Fruit fly (Drosophila melanogaster) whole organism, embryonic: ENCODE measurements around the gene dgrn.
A peak's percentile ranks its signal among the peaks of the same experiment; 100 is the strongest.

ENCODE experiments used
- Aef1 ChIP-seq: fragments of 200-800 bp; sonication (Bioruptor generic); IDR thresholded peaks from 3 replicates; pipeline ENCODE4 v1.3.6; 2022; ENCODE audit warnings: missing biosample characterization, missing genetic modification characterization
- CG10959 ChIP-seq: fragments of 200-800 bp; sonication (Bioruptor generic); IDR thresholded peaks from 2 replicates; pipeline ENCODE4 v1.3.6; 2022; ENCODE audit warnings: missing biosample characterization, missing genetic modification characterization
- CG11696 ChIP-seq: fragments of 200-800 bp; sonication (Bioruptor generic); IDR thresholded peaks from 2 replicates; pipeline ENCODE4 v1.3.6; 2022; ENCODE audit warnings: missing biosample characterization, missing genetic modification characterization
- CG11723 ChIP-seq: fragments of 200-800 bp; sonication (Bioruptor generic); optimal IDR thresholded peaks from 2 replicates; lab custom pipeline; 2017; ENCODE audit warnings: missing biosample characterization, mild to moderate bottlenecking, missing genetic modification characterization
- CG12391 ChIP-seq: fragments of 200-800 bp; sonication (Bioruptor generic); optimal IDR thresholded peaks from 3 replicates; lab custom pipeline; 2018; ENCODE audit warnings: missing biosample characterization, mild to moderate bottlenecking, missing genetic modification characterization, moderate library complexity
- CG12659 ChIP-seq: fragments of 200-800 bp; sonication (Bioruptor generic); optimal IDR thresholded peaks from 3 replicates; lab custom pipeline; 2017; ENCODE audit warnings: mild to moderate bottlenecking, missing biosample characterization, missing genetic modification reagents, missing genetic modification characterization
- CG15696 ChIP-seq: fragments of 200-800 bp; sonication (Bioruptor generic); optimal IDR thresholded peaks from 2 replicates; lab custom pipeline; 2019; ENCODE audit warnings: missing biosample characterization, mild to moderate bottlenecking, missing genetic modification characterization, moderate library complexity
- CG16815 ChIP-seq: fragments of 200-800 bp; sonication (Bioruptor generic); optimal IDR thresholded peaks from 3 replicates; lab custom pipeline; 2017; ENCODE audit warnings: missing biosample characterization, mild to moderate bottlenecking, missing genetic modification characterization
- CG17186 ChIP-seq: fragments of 200-800 bp; sonication (Bioruptor generic); optimal IDR thresholded peaks from 3 replicates; lab custom pipeline; 2017; ENCODE audit warnings: missing biosample characterization, missing genetic modification reagents, missing genetic modification characterization
- CG17361 ChIP-seq: fragments of 200-800 bp; sonication (Bioruptor generic); IDR thresholded peaks from 3 replicates; pipeline ENCODE4 v1.3.6; 2022; ENCODE audit warnings: missing biosample characterization, missing genetic modification characterization
- CG30403 ChIP-seq: fragments of 200-800 bp; sonication (Bioruptor generic); optimal IDR thresholded peaks from 3 replicates; lab custom pipeline; 2016; ENCODE audit warnings: missing biosample characterization, missing genetic modification characterization
- CG34224 ChIP-seq: fragments of 200-800 bp; sonication (Bioruptor generic); IDR thresholded peaks from 3 replicates; pipeline ENCODE4 v1.3.6; 2022; ENCODE audit warnings: missing biosample characterization, missing genetic modification characterization; ENCODE audit not compliant: partially characterized antibody
- CG43689 ChIP-seq: fragments of 200-800 bp; sonication (Bioruptor generic); IDR thresholded peaks from 2 replicates; pipeline ENCODE4 v1.3.6; 2022; ENCODE audit warnings: missing biosample characterization, missing genetic modification characterization
- CG4854 ChIP-seq: fragments of 200-800 bp; sonication (Bioruptor generic); optimal IDR thresholded peaks from 2 replicates; lab custom pipeline; 2016; ENCODE audit warnings: missing biosample characterization, missing genetic modification characterization, inconsistent platforms
- CG6654 ChIP-seq: fragments of 200-800 bp; sonication (Bioruptor generic); optimal IDR thresholded peaks from 2 replicates; lab custom pipeline; 2017; ENCODE audit warnings: missing biosample characterization, mild to moderate bottlenecking, missing genetic modification characterization
- CG7839 ChIP-seq: fragments of 200-800 bp; sonication (Bioruptor generic); optimal IDR thresholded peaks from 3 replicates; lab custom pipeline; 2018; ENCODE audit warnings: missing biosample characterization, mild to moderate bottlenecking, missing genetic modification characterization, moderate library complexity
- CG8388 ChIP-seq: fragments of 200-800 bp; sonication (Bioruptor generic); optimal IDR thresholded peaks from 2 replicates; lab custom pipeline; 2019; ENCODE audit warnings: missing biosample characterization, mild to moderate bottlenecking, missing genetic modification characterization, moderate library complexity
- CG8924 ChIP-seq: fragments of 200-800 bp; optimal IDR thresholded peaks from 3 replicates; lab custom pipeline; 2019; ENCODE audit warnings: missing biosample characterization, mild to moderate bottlenecking, missing genetic modification characterization, moderate library complexity
- CG9215 ChIP-seq: fragments of 200-800 bp; sonication (Bioruptor generic); IDR thresholded peaks from 2 replicates; pipeline ENCODE4 v1.3.6; 2022; ENCODE audit warnings: missing biosample characterization, missing genetic modification characterization
- CG9797 ChIP-seq: fragments of 200-800 bp; sonication (Bioruptor generic); optimal IDR thresholded peaks from 3 replicates; lab custom pipeline; 2018; ENCODE audit warnings: missing biosample characterization, mild to moderate bottlenecking, missing genetic modification characterization
- Dref ChIP-seq: fragments of 200-800 bp; sonication (Bioruptor generic); IDR thresholded peaks from 2 replicates; pipeline ENCODE4 v1.3.6; 2022; ENCODE audit warnings: missing biosample characterization, missing genetic modification characterization
- HLH54F ChIP-seq: fragments of 200-800 bp; sonication (Bioruptor generic); optimal IDR thresholded peaks from 3 replicates; lab custom pipeline; 2016; ENCODE audit warnings: missing biosample characterization, missing genetic modification characterization
- Hr51 ChIP-seq, 2 experiments: fragments of 200-800 bp; sonication (Bioruptor generic); optimal IDR thresholded peaks; 2 replicates in 1 of 2; 3 replicates in 1 of 2; lab custom pipeline; 2016 to 2018; ENCODE audit warnings: missing biosample characterization in 2 of 2, missing genetic modification characterization in 2 of 2, mild to moderate bottlenecking in 1 of 2, moderate library complexity in 1 of 2
- MTF-1 ChIP-seq: fragments of 200-800 bp; sonication (Bioruptor generic); optimal IDR thresholded peaks from 2 replicates; lab custom pipeline; 2018; ENCODE audit warnings: missing biosample characterization, mild to moderate bottlenecking, missing genetic modification characterization, borderline replicate concordance
- NK7.1 ChIP-seq: fragments of 200-800 bp; sonication (Bioruptor generic); optimal IDR thresholded peaks from 3 replicates; lab custom pipeline; 2016; ENCODE audit warnings: missing biosample characterization, missing genetic modification characterization
- Opbp ChIP-seq: fragments of 200-800 bp; sonication (Bioruptor generic); IDR thresholded peaks from 3 replicates; pipeline ENCODE4 v1.3.6; 2022; ENCODE audit warnings: missing biosample characterization, missing genetic modification characterization; ENCODE audit not compliant: partially characterized antibody
- Poxn ChIP-seq: fragments of 200-800 bp; sonication (Bioruptor generic); IDR thresholded peaks from 2 replicates; pipeline ENCODE4 v1.3.6; 2022; ENCODE audit warnings: missing biosample characterization, missing genetic modification characterization
- Rfx ChIP-seq: fragments of 200-800 bp; sonication (Bioruptor generic); IDR thresholded peaks from 2 replicates; pipeline ENCODE4 v1.3.6; 2022; ENCODE audit warnings: missing biosample characterization, missing genetic modification characterization
- Xbp1 ChIP-seq: fragments of 200-800 bp; sonication (Bioruptor generic); optimal IDR thresholded peaks from 3 replicates; lab custom pipeline; 2016; ENCODE audit warnings: missing biosample characterization, mild to moderate bottlenecking, missing genetic modification characterization
- chif ChIP-seq, 2 experiments: fragments of 200-800 bp; sonication (Bioruptor generic); optimal IDR thresholded peaks; 3 replicates each; lab custom pipeline; 2016; ENCODE audit warnings: missing biosample characterization in 2 of 2, missing genetic modification characterization in 2 of 2
- chinmo ChIP-seq: fragments of 200-800 bp; sonication (Bioruptor generic); IDR thresholded peaks from 4 replicates; pipeline ENCODE4 v1.3.6; 2022; ENCODE audit warnings: missing biosample characterization, missing genetic modification characterization; ENCODE audit not compliant: partially characterized antibody
- corto ChIP-seq: fragments of 200-800 bp; sonication (Bioruptor generic); optimal IDR thresholded peaks from 2 replicates; lab custom pipeline; 2016; ENCODE audit warnings: missing biosample characterization, mild to moderate bottlenecking, missing genetic modification characterization, moderate library complexity
- dpn ChIP-seq, 2 experiments: fragments of 200-800 bp; sonication (Bioruptor generic); optimal IDR thresholded peaks; 3 replicates each; lab custom pipeline; 2016; ENCODE audit warnings: missing biosample characterization in 2 of 2, missing genetic modification characterization in 2 of 2
- fd96Cb ChIP-seq: fragments of 200-800 bp; sonication (Bioruptor generic); optimal IDR thresholded peaks from 2 replicates; lab custom pipeline; 2018; ENCODE audit warnings: missing biosample characterization, mild to moderate bottlenecking, missing genetic modification characterization, moderate library complexity
- gce ChIP-seq: fragments of 200-800 bp; sonication (Bioruptor generic); IDR thresholded peaks from 3 replicates; pipeline ENCODE4 v1.3.6; 2022; ENCODE audit warnings: missing biosample characterization, missing genetic modification characterization
- gem ChIP-seq: fragments of 200-800 bp; sonication (Bioruptor generic); optimal IDR thresholded peaks from 2 replicates; lab custom pipeline; 2019; ENCODE audit warnings: missing biosample characterization, mild to moderate bottlenecking, missing genetic modification characterization, moderate library complexity
- grau ChIP-seq: fragments of 200-800 bp; optimal IDR thresholded peaks from 3 replicates; lab custom pipeline; 2019; ENCODE audit warnings: missing biosample characterization, mild to moderate bottlenecking, missing genetic modification characterization, moderate library complexity
- hkb ChIP-seq, 2 experiments: fragments of 200-800 bp in 1 of 2; fragments of >200 bp in 1 of 2; sonication (Bioruptor generic) in 1 of 2; IDR thresholded peaks in 1 of 2; optimal IDR thresholded peaks in 1 of 2; 2 replicates each; pipeline versions ENCODE4 v1.3.6 to Lab custom; 2017 to 2022; ENCODE audit warnings: missing biosample characterization in 1 of 2, missing genetic modification characterization in 1 of 2
- ind ChIP-seq: fragments of 200-800 bp; sonication (Bioruptor generic); optimal IDR thresholded peaks from 3 replicates; lab custom pipeline; 2016; ENCODE audit warnings: missing biosample characterization, missing genetic modification characterization
- nmo ChIP-seq: fragments of 200-800 bp; sonication (Bioruptor generic); optimal IDR thresholded peaks from 2 replicates; lab custom pipeline; 2018; ENCODE audit warnings: missing biosample characterization, mild to moderate bottlenecking, missing genetic modification characterization, moderate library complexity
- pan ChIP-seq, 4 experiments: fragments of >200 bp in 3 of 4; fragments of 200-800 bp in 1 of 4; sonication (Bioruptor generic) in 1 of 4; optimal IDR thresholded peaks in 3 of 4; IDR thresholded peaks in 1 of 4; 2 replicates each; pipeline versions ENCODE4 v1.3.6 to Lab custom; 2017 to 2022; ENCODE audit warnings: missing biosample characterization in 2 of 4, missing genetic modification characterization in 2 of 4, mixed read lengths in 1 of 4
- pfk ChIP-seq: fragments of 200-800 bp; sonication (Bioruptor generic); optimal IDR thresholded peaks from 2 replicates; lab custom pipeline; 2018; ENCODE audit warnings: missing biosample characterization, mild to moderate bottlenecking, missing genetic modification characterization, moderate library complexity
- psq ChIP-seq: fragments of 200-800 bp; sonication (Bioruptor generic); optimal IDR thresholded peaks from 2 replicates; lab custom pipeline; 2017; ENCODE audit warnings: missing biosample characterization, missing genetic modification characterization
- schlank ChIP-seq: fragments of 200-800 bp; sonication (Bioruptor generic); optimal IDR thresholded peaks from 2 replicates; lab custom pipeline; 2018; ENCODE audit warnings: missing biosample characterization, mild to moderate bottlenecking, missing genetic modification characterization
- sna ChIP-seq: fragments of 200-800 bp; sonication (Bioruptor generic); IDR thresholded peaks from 2 replicates; pipeline ENCODE4 v1.3.6; 2022; ENCODE audit warnings: missing biosample characterization, missing genetic modification characterization; ENCODE audit not compliant: partially characterized antibody
- sug ChIP-seq: fragments of 200-800 bp; optimal IDR thresholded peaks from 2 replicates; lab custom pipeline; 2019; ENCODE audit warnings: missing biosample characterization, mild to moderate bottlenecking, missing genetic modification characterization, moderate library complexity
- tin ChIP-seq: fragments of 200-800 bp; sonication (Bioruptor generic); optimal IDR thresholded peaks from 3 replicates; lab custom pipeline; 2016; ENCODE audit warnings: missing biosample characterization, missing genetic modification characterization

Gene dgrn

DNA sequence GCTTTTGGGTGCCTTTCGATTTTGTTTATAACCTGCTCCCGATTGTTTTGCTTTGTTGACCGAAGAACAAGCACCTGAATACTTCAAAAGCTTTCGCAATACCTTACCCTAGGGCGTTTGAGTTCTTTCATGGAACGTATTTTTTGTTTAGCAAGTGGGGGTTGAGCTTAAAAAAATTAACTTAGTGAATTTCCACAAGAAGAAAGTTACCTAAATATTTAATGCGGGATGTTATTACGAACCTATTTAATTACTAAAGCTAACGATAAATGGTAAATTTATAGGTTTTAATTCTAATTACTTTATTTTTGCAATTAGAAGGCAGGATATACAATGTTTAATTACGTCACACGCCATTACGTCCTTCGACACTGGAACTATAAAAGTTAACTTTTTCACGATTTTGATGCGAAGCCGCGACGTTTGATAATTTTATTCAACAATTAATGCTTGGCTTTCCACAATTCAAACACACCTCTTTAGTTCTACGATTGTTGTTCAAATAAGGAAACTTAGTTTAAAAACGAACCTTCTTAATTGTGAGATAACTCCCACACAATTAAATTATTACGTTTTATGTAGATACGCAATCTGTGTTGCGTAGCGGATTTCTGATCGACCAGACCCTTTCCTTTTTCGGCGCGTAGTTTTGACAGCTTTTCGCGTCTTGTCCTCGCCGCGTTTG lies 36.9 kb downstream of the dgrn start (continued):
- TF ChIP-seq sna (GFP tag; lab: Robert Waterston, UW) (no peak), CG30403 (GFP tag; lab: Kevin White, UChicago) (peak; percentile 69), CG4854 (GFP tag; lab: Kevin White, UChicago) (no peak), CG9215 (GFP tag; lab: Robert Waterston, UW) (peak; percentile 36; the same call in 1 of the 2 replicates), ind (GFP tag; lab: Kevin White, UChicago) (peak; percentile 44), gem (peak; percentile 48), Dref (GFP tag; lab: Robert Waterston, UW) (no peak), gce (no peak), psq (GFP tag; lab: Kevin White, UChicago) (no peak), tin (GFP tag; lab: Kevin White, UChicago) (no peak), Aef1 (GFP tag; lab: Robert Waterston, UW) (peak; percentile 41; the same call in 2 of the 3 replicates), MTF-1 (no peak), Rfx (GFP tag; lab: Robert Waterston, UW) (peak; percentile 76), Opbp (GFP tag; lab: Robert Waterston, UW) (no peak), CG8388 (GFP tag; lab: Kevin White, UChicago) (no peak), CG17361 (GFP tag; lab: Robert Waterston, UW) (peak; percentile 69; the same call in 2 of the 3 replicates), CG8924 (peak; percentile 36), chinmo (GFP tag; lab: Robert Waterston, UW) (no peak), CG9797 (GFP tag; lab: Kevin White, UChicago) (no peak), Xbp1 (GFP tag; lab: Kevin White, UChicago) (peak; percentile 14), sug (tag; lab: Kevin White, UChicago) (peak; percentile 16), Hr51 (GFP tag; optimal IDR thresholded peaks at IDR 0.05; lab: Kevin White, UChicago) (no peak), CG12659 (GFP tag; lab: Kevin White, UChicago) (peak; percentile 37), NK7.1 (GFP tag; lab: Kevin White, UChicago) (no peak), corto (GFP tag; lab: Kevin White, UChicago) (no peak), CG6654 (GFP tag; lab: Kevin White, UChicago) (peak; percentile 25), CG11723 (GFP tag; lab: Kevin White, UChicago) (peak; percentile 44), CG15696 (no peak), Poxn (GFP tag; lab: Robert Waterston, UW) (0 out of 2 replicates have a peak, but pooled peaks have one; percentile 26), hkb (optimal IDR thresholded peaks at IDR 0.05; lab: Kevin White, UChicago) (no peak), hkb (GFP tag; IDR thresholded peaks at IDR 0.05; lab: Robert Waterston, UW) (no peak), CG34224 (GFP tag; lab: Robert Waterston, UW) (no peak), CG11696 (GFP tag; lab: Robert Waterston, UW) (peak; percentile 31; the same call in 1 of the 2 replicates), nmo (GFP tag; lab: Kevin White, UChicago) (peak; percentile 30), CG7839 (tag; lab: Kevin White, UChicago) (peak; percentile 48), HLH54F (GFP tag; lab: Kevin White, UChicago) (peak; percentile 54), pan (optimal IDR thresholded peaks at IDR 0.05; lab: Kevin White, UChicago) (no peak), pan (GFP tag; optimal IDR thresholded peaks at IDR 0.05 in 1 of 2, IDR thresholded peaks at IDR 0.05 in 1 of 2) (peak in 1 of 2 experiments; percentile 13), CG43689 (no peak), CG16815 (GFP tag; lab: Kevin White, UChicago) (peak; percentile 52), fd96Cb (tag; lab: Kevin White, UChicago) (no peak), CG10959 (GFP tag; lab: Robert Waterston, UW) (no peak), CG12391 (tag; lab: Kevin White, UChicago) (peak; percentile 15), dpn (GFP tag; optimal IDR thresholded peaks at IDR 0.05; lab: Kevin White, UChicago) (peak; percentile 16 to 47), chif (GFP tag; optimal IDR thresholded peaks at IDR 0.05; lab: Kevin White, UChicago) (no peak), schlank (tag; lab: Kevin White, UChicago) (no peak), grau (tag; lab: Kevin White, UChicago) (peak; percentile 38), CG17186 (GFP tag; lab: Kevin White, UChicago) (no peak), pfk (no peak)
